Worm (Caenorhabditis elegans): ENCODE data around the gene npr-35.

ce11 chrIV:7782292-7782691, 38.7 kb downstream of the npr-35 start, which contains the start of gene sec-10:
- TF ChIP-seq lim-6 (tag; optimal IDR thresholded peaks at IDR 0.05): no peak
- TF ChIP-seq ttx-3 (tag; optimal IDR thresholded peaks at IDR 0.05): no peak
- no peak for TF ChIP-seq fkh-10 (GFP tag; optimal IDR thresholded peaks at IDR 0.05)
- TF ChIP-seq pat-9 (tag; optimal IDR thresholded peaks at IDR 0.05): no peak
- TF ChIP-seq ceh-22 (tag; optimal IDR thresholded peaks at IDR 0.05): no peak
- TF ChIP-seq pax-1 (tag; optimal IDR thresholded peaks at IDR 0.05): no peak
- no peak for TF ChIP-seq rnt-1 (tag; optimal IDR thresholded peaks at IDR 0.05)
- TF ChIP-seq nhr-232 (tag; optimal IDR thresholded peaks at IDR 0.05): no peak
- TF ChIP-seq hlh-30 (tag; optimal IDR thresholded peaks at IDR 0.05; ENCODE audit: insufficient read depth): no peak
- no peak for TF ChIP-seq hlh-13 (GFP tag; optimal IDR thresholded peaks at IDR 0.05)
- TF ChIP-seq C08G9.2 (tag; optimal IDR thresholded peaks at IDR 0.05): no peak
